Fruit fly (Drosophila melanogaster) whole organism, wandering third instar larva: ENCODE results near the gene Gdap1.

Experiments used
- Dfd ChIP-seq: fragments of >200 bp; optimal IDR thresholded peaks from 2 replicates; lab custom pipeline; 2017; ENCODE audit warnings: missing biosample characterization, missing genetic modification characterization
- HLH106 ChIP-seq: fragments of 200-800 bp; optimal IDR thresholded peaks from 3 replicates; lab custom pipeline; 2019; ENCODE audit warnings: missing biosample characterization, mild to moderate bottlenecking, missing genetic modification characterization, moderate library complexity
- Hr78 ChIP-seq: fragments of >200 bp; optimal IDR thresholded peaks from 2 replicates; lab custom pipeline; 2017; ENCODE audit warnings: missing biosample characterization, missing genetic modification characterization
- br ChIP-seq: fragments of 200-800 bp; sonication (Bioruptor generic); optimal IDR thresholded peaks from 2 replicates; lab custom pipeline; 2016; ENCODE audit warnings: missing biosample characterization, missing genetic modification characterization
- brk ChIP-seq: fragments of 200-800 bp; sonication (Bioruptor generic); optimal IDR thresholded peaks from 2 replicates; lab custom pipeline; 2016; ENCODE audit warnings: missing biosample characterization, mild to moderate bottlenecking, missing genetic modification characterization
- dsf ChIP-seq: sonication (Bioruptor generic); optimal IDR thresholded peaks from 2 replicates; lab custom pipeline; 2016; ENCODE audit warnings: missing biosample characterization, missing genetic modification characterization, borderline replicate concordance
- usp ChIP-seq: fragments of >200 bp; optimal IDR thresholded peaks from 2 replicates; lab custom pipeline; 2017; ENCODE audit warnings: missing biosample characterization, missing genetic modification characterization

- TF ChIP-seq Hr78 (no peak), dsf (GFP tag; lab: Kevin White, UChicago) (no peak), br (GFP tag; lab: Kevin White, UChicago) (peak; percentile 41), Dfd (GFP tag; lab: Kevin White, UChicago) (no peak), HLH106 (no peak), usp (GFP tag; lab: Kevin White, UChicago) (no peak), brk (GFP tag; lab: Kevin White, UChicago) (peak; percentile 23)
Observed at dm6 chr3L:5176789-5177188, 35.0 kb downstream of the Gdap1 start.
